Worm (Caenorhabditis elegans) whole organism, L4 larva: ENCODE data around the gene scc-3.

ENCODE experiments used
- R02D3.7 ChIP-seq: fragments of 150-350 bp; sonication (generic microtip); optimal IDR thresholded peaks from 3 replicates; lab custom pipeline; 2014; ENCODE audit warnings: missing biosample characterization, missing genetic modification characterization
- T26A8.4 ChIP-seq: fragments of 200-800 bp; sonication (Bioruptor generic); IDR thresholded peaks from 2 replicates; pipeline ENCODE4 v1.3.6; 2022; ENCODE audit warnings: missing genetic modification characterization, missing compliant biosample characterization
- Y105C5A.15 ChIP-seq: fragments of 200-800 bp; sonication (Bioruptor generic); IDR thresholded peaks from 2 replicates; pipeline ENCODE4 v1.3.6; 2022; ENCODE audit warnings: missing genetic modification characterization, missing compliant biosample characterization
- Y48G9A.11 ChIP-seq: fragments of 200-800 bp; sonication (Bioruptor generic); IDR thresholded peaks from 2 replicates; pipeline ENCODE4 v1.3.6; 2022; ENCODE audit warnings: missing genetic modification reagents, missing genetic modification characterization, missing compliant biosample characterization
- Y5F2A.4 ChIP-seq: fragments of 200-800 bp; sonication (Bioruptor generic); optimal IDR thresholded peaks from 2 replicates; lab custom pipeline; 2018; ENCODE audit warnings: mild to moderate bottlenecking, missing genetic modification characterization, missing compliant biosample characterization
- Y75B8A.6 ChIP-seq: fragments of 200-800 bp; sonication (Bioruptor generic); IDR thresholded peaks from 2 replicates; pipeline ENCODE4 v1.3.6; 2022; ENCODE audit warnings: missing genetic modification reagents, missing genetic modification characterization, missing compliant biosample characterization
- ama-1 ChIP-seq: fragments of 150-350 bp; optimal IDR thresholded peaks from 2 replicates; lab custom pipeline; 2014; ENCODE audit warnings: inconsistent platforms, mixed read lengths
- ceh-20 ChIP-seq: fragments of 200-800 bp; sonication (Bioruptor generic); IDR thresholded peaks from 2 replicates; pipeline ENCODE4 v1.3.6; 2022; ENCODE audit warnings: missing genetic modification reagents, missing genetic modification characterization, missing compliant biosample characterization
- ceh-44 ChIP-seq: fragments of 200-800 bp; sonication (Bioruptor generic); IDR thresholded peaks from 2 replicates; pipeline ENCODE4 v1.3.6; 2022; ENCODE audit warnings: missing genetic modification reagents, missing genetic modification characterization, missing compliant biosample characterization
- ceh-62 ChIP-seq: sonication (generic microtip); optimal IDR thresholded peaks from 2 replicates; lab custom pipeline; 2017; ENCODE audit warnings: missing biosample characterization, missing genetic modification characterization
- ceh-82 ChIP-seq: sonication (generic microtip); optimal IDR thresholded peaks from 2 replicates; lab custom pipeline; 2017; ENCODE audit warnings: missing biosample characterization, missing genetic modification characterization
- ctbp-1 ChIP-seq: fragments of 200-800 bp; sonication (Bioruptor generic); IDR thresholded peaks from 2 replicates; pipeline ENCODE4 v1.3.6; 2022; ENCODE audit warnings: missing genetic modification reagents, missing genetic modification characterization, missing compliant biosample characterization
- daf-12 ChIP-seq: fragments of 150-350 bp; optimal IDR thresholded peaks from 2 replicates; lab custom pipeline; 2014; ENCODE audit warnings: missing biosample characterization, missing genetic modification reagents, missing genetic modification characterization
- daf-19 ChIP-seq: fragments of 200-800 bp; sonication (Bioruptor generic); conservative IDR thresholded peaks from 2 replicates; pipeline ENCODE4 v1.3.6; 2022; ENCODE audit warnings: missing genetic modification characterization, missing compliant biosample characterization
- daf-8 ChIP-seq: fragments of 200-800 bp; sonication (Bioruptor generic); IDR thresholded peaks from 2 replicates; pipeline ENCODE4 v1.3.6; 2022; ENCODE audit warnings: missing genetic modification characterization, missing compliant biosample characterization
- dmd-6 ChIP-seq: fragments of 200-800 bp; sonication (Bioruptor generic); IDR thresholded peaks from 2 replicates; pipeline ENCODE4 v1.3.6; 2022; ENCODE audit warnings: missing genetic modification reagents, missing genetic modification characterization, missing compliant biosample characterization
- dmd-9 ChIP-seq: fragments of 200-800 bp; sonication (Bioruptor generic); IDR thresholded peaks from 2 replicates; pipeline ENCODE4 v1.3.6; 2022; ENCODE audit warnings: missing genetic modification reagents, missing genetic modification characterization, missing compliant biosample characterization
- dve-1 ChIP-seq: sonication (generic microtip); optimal IDR thresholded peaks from 2 replicates; lab custom pipeline; 2017; ENCODE audit warnings: antibody characterized with exemption, mild to moderate bottlenecking, missing genetic modification characterization, missing compliant biosample characterization; ENCODE audit not compliant: insufficient read depth
- fkh-10 ChIP-seq: fragments of 150-350 bp; optimal IDR thresholded peaks from 2 replicates; lab custom pipeline; 2014; ENCODE audit warnings: missing biosample characterization, missing genetic modification reagents, missing genetic modification characterization
- fos-1 ChIP-seq: fragments of 150-350 bp; optimal IDR thresholded peaks from 2 replicates; lab custom pipeline; 2014; ENCODE audit warnings: missing biosample characterization, missing genetic modification characterization
- hif-1 ChIP-seq, 2 experiments: sonication (generic microtip); optimal IDR thresholded peaks; 2 replicates each; lab custom pipeline; 2016 to 2017; ENCODE audit warnings: missing compliant biosample characterization in 2 of 2, missing genetic modification characterization in 2 of 2, missing genetic modification reagents in 2 of 2, missing genotype in 2 of 2, mild to moderate bottlenecking in 1 of 2
- hlh-11 ChIP-seq: fragments of 200-800 bp; sonication (Bioruptor generic); optimal IDR thresholded peaks from 2 replicates; lab custom pipeline; 2018; ENCODE audit warnings: mild to moderate bottlenecking, missing genetic modification characterization, missing compliant biosample characterization
- hlh-30 ChIP-seq: sonication (generic microtip); optimal IDR thresholded peaks from 2 replicates; lab custom pipeline; 2017; ENCODE audit warnings: antibody characterized with exemption, mild to moderate bottlenecking, missing genetic modification characterization, missing compliant biosample characterization; ENCODE audit not compliant: insufficient read depth
- hmg-1.1 ChIP-seq: fragments of 200-800 bp; sonication (Bioruptor generic); IDR thresholded peaks from 2 replicates; pipeline ENCODE4 v1.3.6; 2022; ENCODE audit warnings: missing genetic modification reagents, missing genetic modification characterization, missing compliant biosample characterization
- jun-1 ChIP-seq: fragments of 150-350 bp; optimal IDR thresholded peaks from 2 replicates; lab custom pipeline; 2014; ENCODE audit warnings: missing biosample characterization, missing genetic modification reagents, missing genetic modification characterization
- lin-38 ChIP-seq: fragments of 200-800 bp; sonication (Bioruptor generic); IDR thresholded peaks from 2 replicates; pipeline ENCODE4 v1.3.6; 2022; ENCODE audit warnings: missing genetic modification reagents, missing genetic modification characterization, missing compliant biosample characterization
- lin-39 ChIP-seq: fragments of 150-350 bp; optimal IDR thresholded peaks from 2 replicates; lab custom pipeline; 2014; ENCODE audit warnings: missing biosample characterization, missing genetic modification reagents, missing genetic modification characterization
- mes-2 ChIP-seq: sonication (generic microtip); optimal IDR thresholded peaks from 2 replicates; lab custom pipeline; 2016; ENCODE audit warnings: missing genotype, mild to moderate bottlenecking, missing genetic modification characterization, missing compliant biosample characterization; ENCODE audit not compliant: poor library complexity, severe bottlenecking
- nhr-11 ChIP-seq: fragments of 150-350 bp; optimal IDR thresholded peaks from 2 replicates; lab custom pipeline; 2014; ENCODE audit warnings: missing biosample characterization, missing genetic modification characterization
- nhr-111 ChIP-seq: fragments of 200-800 bp; sonication (Bioruptor generic); optimal IDR thresholded peaks from 2 replicates; lab custom pipeline; 2018; ENCODE audit warnings: mild to moderate bottlenecking, missing genetic modification characterization, missing compliant biosample characterization
- nhr-28 ChIP-seq: fragments of 150-350 bp; optimal IDR thresholded peaks from 2 replicates; lab custom pipeline; 2014; ENCODE audit warnings: missing biosample characterization, missing genetic modification characterization
- nhr-41 ChIP-seq: fragments of 200-800 bp; sonication (Bioruptor generic); IDR thresholded peaks from 2 replicates; pipeline ENCODE4 v1.3.6; 2022; ENCODE audit warnings: missing genetic modification reagents, missing genetic modification characterization, missing compliant biosample characterization
- nhr-6 ChIP-seq: fragments of 150-350 bp; optimal IDR thresholded peaks from 2 replicates; lab custom pipeline; 2014; ENCODE audit warnings: missing biosample characterization, missing genetic modification characterization
- php-3 ChIP-seq: fragments of 200-800 bp; sonication (Bioruptor generic); IDR thresholded peaks from 2 replicates; pipeline ENCODE4 v1.3.6; 2022; ENCODE audit warnings: missing genetic modification reagents, missing genetic modification characterization, missing compliant biosample characterization
- rbr-2 ChIP-seq: sonication (generic microtip); optimal IDR thresholded peaks from 2 replicates; lab custom pipeline; 2016; ENCODE audit warnings: missing genotype, missing genetic modification characterization, missing compliant biosample characterization
- sdz-12 ChIP-seq: fragments of 200-800 bp; sonication (Bioruptor generic); optimal IDR thresholded peaks from 2 replicates; lab custom pipeline; 2018; ENCODE audit warnings: mild to moderate bottlenecking, missing genetic modification characterization, missing compliant biosample characterization
- skn-1 ChIP-seq: fragments of 150-350 bp; optimal IDR thresholded peaks from 2 replicates; lab custom pipeline; 2014; ENCODE audit warnings: missing biosample characterization, missing genetic modification characterization
- snpc-4 ChIP-seq: fragments of 150-350 bp; optimal IDR thresholded peaks from 2 replicates; lab custom pipeline; 2014; ENCODE audit warnings: missing biosample characterization, missing genetic modification characterization
- spr-3 ChIP-seq: fragments of 200-800 bp; sonication (Bioruptor generic); optimal IDR thresholded peaks from 2 replicates; lab custom pipeline; 2018; ENCODE audit warnings: mild to moderate bottlenecking, missing genetic modification characterization, missing compliant biosample characterization
- tag-97 ChIP-seq: fragments of 200-800 bp; sonication (Bioruptor generic); IDR thresholded peaks from 2 replicates; pipeline ENCODE4 v1.3.6; 2022; ENCODE audit warnings: missing genetic modification characterization, missing compliant biosample characterization
- unc-62 ChIP-seq, 3 experiments: fragments of 150-350 bp in 1 of 3; sonication (generic microtip); optimal IDR thresholded peaks in 2 of 3; peaks in 1 of 3; 1 replicate in 1 of 3; 2 replicates in 2 of 3; lab custom pipeline; 2014 to 2017; ENCODE audit warnings: missing biosample characterization in 3 of 3, missing genetic modification characterization in 3 of 3, missing genetic modification reagents in 3 of 3, missing genotype in 1 of 3
- zfp-2 ChIP-seq: sonication (generic microtip); optimal IDR thresholded peaks from 2 replicates; lab custom pipeline; 2016; ENCODE audit warnings: mild to moderate bottlenecking, missing genetic modification characterization, missing compliant biosample characterization
- zip-2 ChIP-seq: fragments of 150-350 bp; optimal IDR thresholded peaks from 2 replicates; lab custom pipeline; 2014; ENCODE audit warnings: missing biosample characterization, missing genetic modification characterization
- ztf-11 ChIP-seq: fragments of 150-350 bp; optimal IDR thresholded peaks from 2 replicates; lab custom pipeline; 2014; ENCODE audit warnings: missing biosample characterization, missing genetic modification characterization

The scc-3 gene

ce11 chrV:12780248-12780647 lies 16.5 kb downstream of the scc-3 start (continued):
- no peak for TF ChIP-seq R02D3.7 (tag; lab: Kevin White, UChicago)
- TF ChIP-seq hif-1 (tag; optimal IDR thresholded peaks at IDR 0.05; lab: Kevin White, UChicago), result peak in 1 of 2 experiments; percentile 43
- no peak for TF ChIP-seq ama-1 (lab: Kevin White, UChicago)
- TF ChIP-seq hlh-30, result no peak
- 0 out of 2 replicates have a peak, but pooled peaks have one; percentile 47 for TF ChIP-seq ceh-20 (GFP tag; lab: Robert Waterston, UW)
- no peak for TF ChIP-seq lin-39 (tag; lab: Kevin White, UChicago)
- peak in 1 of 2 experiments; percentile 80 for TF ChIP-seq unc-62 (GFP tag; optimal IDR thresholded peaks at IDR 0.05 in 1 of 2; lab: Kevin White, UChicago)
- TF ChIP-seq unc-62 (tag; optimal IDR thresholded peaks at IDR 0.05; lab: Kevin White, UChicago), result no peak
- TF ChIP-seq ceh-82 (tag; lab: Kevin White, UChicago), result no peak
- peak; percentile 77 for TF ChIP-seq daf-19
- no peak for TF ChIP-seq fkh-10 (GFP tag; lab: Kevin White, UChicago)
- TF ChIP-seq ztf-11 (tag; lab: Kevin White, UChicago), result no peak
- peak; percentile 92 for TF ChIP-seq Y105C5A.15 (GFP tag; lab: Robert Waterston, UW)
- TF ChIP-seq zfp-2, result peak; percentile 28
- no peak for TF ChIP-seq zip-2 (tag; lab: Kevin White, UChicago)
- peak; percentile 65; the same call in 1 of the 2 replicates for TF ChIP-seq ceh-44 (GFP tag; lab: Robert Waterston, UW)
- peak; percentile 21 for TF ChIP-seq nhr-28 (tag; lab: Kevin White, UChicago)
- no peak for TF ChIP-seq skn-1
- 0 out of 2 replicates have a peak, but pooled peaks have one; percentile 38 for TF ChIP-seq daf-8 (GFP tag; lab: Robert Waterston, UW)
- TF ChIP-seq ctbp-1, result peak; percentile 88
- no peak for TF ChIP-seq T26A8.4
- no peak for TF ChIP-seq daf-12 (tag; lab: Kevin White, UChicago)
- peak; percentile 56 for TF ChIP-seq hlh-11
- TF ChIP-seq nhr-6 (tag; lab: Kevin White, UChicago), result peak; percentile 73
- TF ChIP-seq Y48G9A.11, result peak; percentile 85
- TF ChIP-seq hmg-1.1 (GFP tag; lab: Robert Waterston, UW), result peak; percentile 90
- no peak for TF ChIP-seq ceh-62 (tag; lab: Kevin White, UChicago)
- peak; percentile 72 for TF ChIP-seq spr-3 (GFP tag; lab: Kevin White, UChicago)
- no peak for TF ChIP-seq lin-38
- no peak for TF ChIP-seq dve-1 (tag; lab: Kevin White, UChicago)
- peak; percentile 59 for TF ChIP-seq rbr-2 (tag; lab: Kevin White, UChicago)
- TF ChIP-seq jun-1 (tag; lab: Kevin White, UChicago), result no peak
- TF ChIP-seq dmd-6 (GFP tag; lab: Robert Waterston, UW), result peak; percentile 74
- TF ChIP-seq snpc-4 (tag; lab: Kevin White, UChicago), result no peak
- TF ChIP-seq dmd-9 (GFP tag; lab: Robert Waterston, UW), result peak; percentile 78
- no peak; the same call in 1 of the 2 replicates for TF ChIP-seq nhr-41 (GFP tag; lab: Robert Waterston, UW)
- peak; percentile 55; the same call in 1 of the 2 replicates for TF ChIP-seq php-3
- TF ChIP-seq tag-97, result no peak
- no peak for TF ChIP-seq mes-2 (tag; lab: Kevin White, UChicago)
- peak; percentile 15 for TF ChIP-seq Y5F2A.4 (GFP tag; lab: Kevin White, UChicago)
- peak; percentile 91 for TF ChIP-seq sdz-12 (GFP tag; lab: Kevin White, UChicago)
- TF ChIP-seq nhr-11 (tag; lab: Kevin White, UChicago), result no peak

DNA sequence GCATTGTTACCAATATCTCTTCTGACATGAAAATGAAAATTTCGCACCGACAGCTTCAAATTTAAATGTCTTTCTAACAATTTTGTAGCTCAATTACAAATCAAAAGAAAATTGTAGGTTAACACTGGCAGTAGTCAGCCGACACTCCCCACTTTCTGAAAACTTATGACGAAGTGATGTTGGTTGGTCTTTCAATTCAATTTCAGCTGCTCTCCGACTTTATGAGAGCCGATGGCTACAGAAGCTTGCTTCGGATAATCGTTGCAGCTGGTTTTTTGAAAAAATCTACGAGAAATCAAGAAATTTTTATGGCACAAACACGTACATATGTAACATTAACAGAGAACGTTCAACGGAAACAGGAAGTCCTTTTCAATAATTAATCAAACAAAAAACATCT lies 21.1 kb downstream of the scc-3 start, which contains the start of gene sre-20:
sre-20 (minus strand) TSS at position 101 of the 400 bp plus-strand sequence.
- TF ChIP-seq ctbp-1 (no peak), fos-1 (tag; lab: Kevin White, UChicago) (no peak), nhr-111 (GFP tag; lab: Kevin White, UChicago) (no peak), nhr-41 (GFP tag; lab: Robert Waterston, UW) (no peak), Y75B8A.6 (GFP tag; lab: Robert Waterston, UW) (no peak), snpc-4 (tag; lab: Kevin White, UChicago) (no peak), ceh-20 (GFP tag; lab: Robert Waterston, UW) (no peak)
